Fruit fly (Drosophila melanogaster): ENCODE results near the gene Ggamma30A.

Gene Ggamma30A

DNA sequence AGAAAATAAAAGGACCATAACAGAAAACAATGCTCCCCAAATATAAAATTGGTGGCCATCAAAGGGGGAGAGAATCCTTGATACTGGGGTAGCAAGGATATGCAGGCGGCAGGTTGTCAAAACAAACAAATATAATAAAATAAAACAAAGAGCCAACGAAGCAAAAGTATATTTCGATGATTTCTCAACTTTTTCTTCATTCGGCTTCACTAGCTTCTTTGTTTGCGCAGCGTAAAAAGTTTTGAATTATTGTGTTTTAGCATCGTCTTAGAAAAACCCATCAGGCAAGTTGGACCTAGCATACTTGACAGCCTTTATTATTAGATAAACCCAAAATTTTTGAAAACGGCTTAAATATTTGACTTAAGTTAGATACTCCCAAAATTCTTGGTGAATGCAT lies 86.2 kb downstream of the Ggamma30A start, which contains the start of gene CG3748:
TSS of gene CG3748 (plus strand) at position 301 of the 400 bp plus-strand sequence.
- TF ChIP-seq yki (optimal IDR thresholded peaks at IDR 0.05): no peak
- TF ChIP-seq CoRest (tag; optimal IDR thresholded peaks at IDR 0.05): no peak
- TF ChIP-seq hbn (GFP tag; IDR thresholded peaks at IDR 0.05; ENCODE audit: partially characterized antibody): no peak
- TF ChIP-seq tna (GFP tag; IDR thresholded peaks at IDR 0.05; ENCODE audit: partially characterized antibody): no peak
- no peak for TF ChIP-seq tup (GFP tag; optimal IDR thresholded peaks at IDR 0.05)
- no peak for TF ChIP-seq Scr (GFP tag; IDR thresholded peaks at IDR 0.05; ENCODE audit: partially characterized antibody)
- TF ChIP-seq Bteb2 (GFP tag; optimal IDR thresholded peaks at IDR 0.05): no peak
- TF ChIP-seq CG10979 (tag; optimal IDR thresholded peaks at IDR 0.05): no peak
- TF ChIP-seq NC2α (GFP tag; optimal IDR thresholded peaks at IDR 0.05): no peak
- no peak for TF ChIP-seq sisA (GFP tag; IDR thresholded peaks at IDR 0.05)
- TF ChIP-seq Pdp1 (GFP tag; optimal IDR thresholded peaks at IDR 0.05): no peak
- TF ChIP-seq grau (tag; optimal IDR thresholded peaks at IDR 0.05): no peak
- TF ChIP-seq NK7.1 (GFP tag; optimal IDR thresholded peaks at IDR 0.05): no peak
- TF ChIP-seq chinmo (GFP tag; IDR thresholded peaks at IDR 0.05; ENCODE audit: partially characterized antibody): no peak
- no peak for TF ChIP-seq wdn (GFP tag; IDR thresholded peaks at IDR 0.05)
- TF ChIP-seq ato (GFP tag; IDR thresholded peaks at IDR 0.05; ENCODE audit: partially characterized antibody): no peak
- TF ChIP-seq inv (GFP tag; IDR thresholded peaks at IDR 0.05; ENCODE audit: partially characterized antibody): no peak
- no peak for TF ChIP-seq Antp (GFP tag; optimal IDR thresholded peaks at IDR 0.05)
- no peak for TF ChIP-seq zen2 (GFP tag; IDR thresholded peaks at IDR 0.05; ENCODE audit: partially characterized antibody)

DNA sequence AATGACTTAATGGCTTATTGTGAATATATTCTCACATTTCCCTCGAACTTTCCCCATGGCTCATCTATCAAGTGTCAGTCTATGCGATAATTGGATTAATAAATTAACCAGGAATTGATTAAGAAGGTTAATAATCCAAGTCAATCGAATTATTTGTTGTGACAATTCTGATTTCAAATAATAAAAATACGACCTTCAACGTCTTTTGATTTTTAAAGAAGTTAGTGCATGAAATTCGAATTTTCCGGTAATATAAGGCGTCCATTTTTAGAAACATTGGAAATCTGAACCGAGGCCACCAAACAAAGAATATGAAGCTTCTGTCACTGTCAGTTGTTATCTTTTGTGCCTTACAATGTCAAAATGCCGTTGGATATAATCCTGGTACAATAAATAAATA lies 92.9 kb downstream of the Ggamma30A start, which contains the start of gene CG43350:
TSS of gene CG43350 (plus strand) at position 301 of the 400 bp plus-strand sequence.
- no peak for TF ChIP-seq Ptx1 (GFP tag; IDR thresholded peaks at IDR 0.05)
- no peak for TF ChIP-seq Hmr (GFP tag; optimal IDR thresholded peaks at IDR 0.05)
- TF ChIP-seq CG17912 (GFP tag; optimal IDR thresholded peaks at IDR 0.05): no peak
- no peak for TF ChIP-seq CG10267 (tag; optimal IDR thresholded peaks at IDR 0.05)
- TF ChIP-seq CG11085 (GFP tag; IDR thresholded peaks at IDR 0.05): no peak
- TF ChIP-seq dimm (GFP tag; IDR thresholded peaks at IDR 0.05): no peak
- no peak for TF ChIP-seq gcm (GFP tag; optimal IDR thresholded peaks at IDR 0.05)
- TF ChIP-seq trh (GFP tag; optimal IDR thresholded peaks at IDR 0.05): no peak

DNA sequence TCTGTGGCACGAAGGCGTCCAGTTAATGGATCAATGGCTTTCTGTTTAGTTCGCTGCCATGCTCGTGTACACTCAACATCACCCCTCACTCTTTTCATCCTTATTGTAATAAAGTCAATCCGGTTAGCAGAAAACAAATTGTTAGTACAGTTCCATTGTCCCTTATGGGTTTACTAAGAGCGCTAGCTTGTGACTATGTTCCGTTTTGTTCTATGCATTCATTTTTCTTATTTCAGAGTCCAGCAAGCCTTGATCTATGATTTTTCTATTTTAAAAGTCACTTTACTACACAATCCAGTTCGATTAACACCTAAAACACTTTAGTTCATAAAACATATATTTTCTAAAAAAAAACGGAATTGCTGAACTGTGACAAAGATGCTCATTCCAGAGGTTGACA lies 93.8 kb downstream of the Ggamma30A start, which contains the start of gene CG13110:
TSS of gene CG13110 (plus strand) at position 301 of the 400 bp plus-strand sequence.
- TF ChIP-seq CG7357 (GFP tag; IDR thresholded peaks at IDR 0.05): no peak
- no peak for TF ChIP-seq seq (GFP tag; IDR thresholded peaks at IDR 0.05)
- TF ChIP-seq CG2129 (GFP tag; IDR thresholded peaks at IDR 0.05; ENCODE audit: partially characterized antibody): no peak
